Worm (Caenorhabditis elegans) whole organism, L2 larva: Measurements from ENCODE around the gene shpk-1.

Experiments used
- C34F6.9 ChIP-seq: fragments of 150-350 bp; optimal IDR thresholded peaks from 2 replicates; lab custom pipeline; 2014; ENCODE audit warnings: missing biosample characterization, missing genetic modification characterization
- F13H6.1 ChIP-seq: sonication (generic microtip); optimal IDR thresholded peaks from 2 replicates; lab custom pipeline; 2016; ENCODE audit warnings: missing genetic modification characterization, missing compliant biosample characterization
- R02D3.7 ChIP-seq: fragments of 150-350 bp; optimal IDR thresholded peaks from 2 replicates; lab custom pipeline; 2014; ENCODE audit warnings: missing biosample characterization, missing genetic modification characterization
- Y55F3AM.14 ChIP-seq: fragments of 200-800 bp; sonication (Bioruptor generic); optimal IDR thresholded peaks from 2 replicates; lab custom pipeline; 2018; ENCODE audit warnings: mild to moderate bottlenecking, missing genetic modification characterization, missing compliant biosample characterization
- alr-1 ChIP-seq: fragments of 150-350 bp; optimal IDR thresholded peaks from 2 replicates; lab custom pipeline; 2014; ENCODE audit warnings: missing biosample characterization, missing genetic modification characterization
- aly-2 ChIP-seq: fragments of 150-350 bp; optimal IDR thresholded peaks from 2 replicates; lab custom pipeline; 2014; ENCODE audit warnings: missing biosample characterization, missing genetic modification characterization
- ama-1 ChIP-seq: fragments of 150-350 bp; optimal IDR thresholded peaks from 2 replicates; lab custom pipeline; 2018; ENCODE audit warnings: inconsistent platforms
- blmp-1 ChIP-seq: sonication (generic microtip); optimal IDR thresholded peaks from 2 replicates; lab custom pipeline; 2017; ENCODE audit warnings: missing genetic modification characterization, mild to moderate bottlenecking, missing compliant biosample characterization, antibody characterized with exemption, moderate library complexity; ENCODE audit not compliant: insufficient read depth
- crh-2 ChIP-seq: sonication (generic microtip); optimal IDR thresholded peaks from 2 replicates; lab custom pipeline; 2017; ENCODE audit warnings: missing biosample characterization, missing genetic modification characterization
- dmd-4 ChIP-seq: sonication (generic microtip); optimal IDR thresholded peaks from 2 replicates; lab custom pipeline; 2017; ENCODE audit warnings: missing biosample characterization, missing genetic modification characterization
- egl-27 ChIP-seq: sonication (generic microtip); optimal IDR thresholded peaks from 3 replicates; lab custom pipeline; 2017; ENCODE audit warnings: missing biosample characterization, missing genetic modification reagents, missing genetic modification characterization
- elt-1 ChIP-seq: fragments of 150-350 bp; optimal IDR thresholded peaks from 2 replicates; lab custom pipeline; 2014; ENCODE audit warnings: missing biosample characterization, missing genetic modification characterization
- elt-3 ChIP-seq: sonication (generic microtip); optimal IDR thresholded peaks from 2 replicates; lab custom pipeline; 2017; ENCODE audit warnings: missing biosample characterization, missing genetic modification characterization
- fos-1 ChIP-seq: fragments of 150-350 bp; optimal IDR thresholded peaks from 2 replicates; lab custom pipeline; 2014; ENCODE audit warnings: missing biosample characterization, missing genetic modification characterization
- gmeb-1 ChIP-seq: fragments of 150-350 bp; optimal IDR thresholded peaks from 2 replicates; lab custom pipeline; 2014; ENCODE audit warnings: missing biosample characterization, missing genetic modification characterization
- lin-13 ChIP-seq: fragments of 150-350 bp; optimal IDR thresholded peaks from 2 replicates; lab custom pipeline; 2014; ENCODE audit warnings: missing biosample characterization, missing genetic modification reagents, missing genetic modification characterization
- lsy-2 ChIP-seq, 2 experiments: fragments of 150-350 bp in 1 of 2; sonication (generic microtip) in 1 of 2; optimal IDR thresholded peaks; 2 replicates each; lab custom pipeline; 2014 to 2017; ENCODE audit warnings: missing biosample characterization in 2 of 2, missing genetic modification characterization in 2 of 2
- mab-5 ChIP-seq: fragments of 150-350 bp; optimal IDR thresholded peaks from 2 replicates; lab custom pipeline; 2014; ENCODE audit warnings: missing biosample characterization, missing genetic modification characterization
- mbf-1 ChIP-seq: sonication (generic microtip); optimal IDR thresholded peaks from 2 replicates; lab custom pipeline; 2017; ENCODE audit warnings: missing biosample characterization, missing genetic modification characterization
- mdl-1 ChIP-seq, 2 experiments: fragments of 150-350 bp in 1 of 2; sonication (generic microtip) in 1 of 2; optimal IDR thresholded peaks; 2 replicates each; lab custom pipeline; 2017; ENCODE audit warnings: missing biosample characterization in 2 of 2, missing genetic modification characterization in 2 of 2
- nhr-11 ChIP-seq: fragments of 150-350 bp; optimal IDR thresholded peaks from 2 replicates; lab custom pipeline; 2014; ENCODE audit warnings: missing biosample characterization, missing genetic modification characterization
- nhr-21 ChIP-seq: fragments of 150-350 bp; optimal IDR thresholded peaks from 2 replicates; lab custom pipeline; 2014; ENCODE audit warnings: missing biosample characterization, missing genetic modification characterization
- nhr-23 ChIP-seq: fragments of 150-350 bp; optimal IDR thresholded peaks from 2 replicates; lab custom pipeline; 2014; ENCODE audit warnings: missing biosample characterization, missing genetic modification reagents, missing genetic modification characterization
- nhr-77 ChIP-seq: fragments of 150-350 bp; optimal IDR thresholded peaks from 2 replicates; lab custom pipeline; 2014; ENCODE audit warnings: missing biosample characterization, missing genetic modification characterization
- peb-1 ChIP-seq: fragments of 150-350 bp; optimal IDR thresholded peaks from 2 replicates; lab custom pipeline; 2014; ENCODE audit warnings: missing biosample characterization, missing genetic modification characterization
- sem-4 ChIP-seq: fragments of 150-350 bp; optimal IDR thresholded peaks from 2 replicates; lab custom pipeline; 2014; ENCODE audit warnings: missing biosample characterization, missing genetic modification reagents, missing genetic modification characterization
- sma-3 ChIP-seq: sonication (generic microtip); optimal IDR thresholded peaks from 2 replicates; lab custom pipeline; 2016; ENCODE audit warnings: missing genetic modification reagents, missing genetic modification characterization, missing compliant biosample characterization
- sma-9 ChIP-seq, 2 experiments: fragments of 150-350 bp in 1 of 2; sonication (generic microtip) in 1 of 2; optimal IDR thresholded peaks; 2 replicates each; lab custom pipeline; 2014 to 2016; ENCODE audit warnings: missing genetic modification characterization in 2 of 2, mild to moderate bottlenecking in 1 of 2, missing biosample characterization in 1 of 2, missing compliant biosample characterization in 1 of 2, missing genetic modification reagents in 1 of 2, moderate library complexity in 1 of 2
- snpc-4 ChIP-seq: fragments of 150-350 bp; optimal IDR thresholded peaks from 2 replicates; lab custom pipeline; 2014; ENCODE audit warnings: missing biosample characterization, missing genetic modification characterization
- unc-39 ChIP-seq: fragments of 150-350 bp; optimal IDR thresholded peaks from 2 replicates; lab custom pipeline; 2014; ENCODE audit warnings: missing biosample characterization, missing genetic modification characterization
- unc-62 ChIP-seq: fragments of 150-350 bp; optimal IDR thresholded peaks from 2 replicates; lab custom pipeline; 2014; ENCODE audit warnings: missing biosample characterization, missing genetic modification reagents, missing genetic modification characterization
- zag-1 ChIP-seq: fragments of 150-350 bp; optimal IDR thresholded peaks from 2 replicates; lab custom pipeline; 2014; ENCODE audit warnings: missing biosample characterization, missing genetic modification characterization
- ztf-1 ChIP-seq: fragments of 200-800 bp; sonication (Bioruptor generic); conservative IDR thresholded peaks from 2 replicates; pipeline ENCODE4 v1.3.6; 2022; ENCODE audit warnings: missing genetic modification characterization, missing compliant biosample characterization
- ztf-11 ChIP-seq: sonication (generic microtip); optimal IDR thresholded peaks from 2 replicates; lab custom pipeline; 2017; ENCODE audit warnings: missing biosample characterization, missing genetic modification characterization
- ztf-4 ChIP-seq: fragments of 150-350 bp; optimal IDR thresholded peaks from 2 replicates; lab custom pipeline; 2014; ENCODE audit warnings: missing biosample characterization, missing genetic modification characterization

shpk-1 gene

DNA sequence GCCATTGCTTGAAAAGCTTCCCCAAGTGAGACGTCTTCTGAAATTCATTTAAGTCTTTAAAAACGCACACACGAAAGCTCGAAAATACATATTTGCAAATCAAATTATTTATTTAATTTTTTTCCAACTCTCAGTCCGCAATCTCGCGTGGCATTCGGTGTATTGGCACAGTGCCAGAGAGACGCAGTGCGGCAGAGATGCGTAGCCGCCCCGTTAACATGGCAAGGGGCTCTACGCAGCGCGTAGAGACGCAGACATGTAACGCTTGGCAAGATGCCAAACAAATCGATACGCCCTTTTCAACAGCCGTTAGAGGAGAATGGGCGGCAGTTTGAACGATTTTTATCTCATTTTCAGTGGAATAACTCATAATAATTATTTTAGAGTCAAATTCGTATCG lies 35.7 kb downstream of the shpk-1 start, which contains the start of the genes drr-2 and set-16 (continued):
- TF ChIP-seq C34F6.9 (tag; lab: Kevin White, UChicago) (peak; percentile 100), ama-1 (peak; percentile 68), fos-1 (tag; lab: Kevin White, UChicago) (peak; percentile 98), unc-39 (tag; lab: Kevin White, UChicago) (no peak), elt-3 (tag; lab: Kevin White, UChicago) (no peak), lsy-2 (tag; optimal IDR thresholded peaks at IDR 0.05; lab: Kevin White, UChicago) (peak; percentile 96 to 98), mbf-1 (no peak), mdl-1 (tag; optimal IDR thresholded peaks at IDR 0.05; lab: Kevin White, UChicago) (peak; percentile 33 to 82), ztf-4 (tag; lab: Kevin White, UChicago) (peak; percentile 97), lin-13 (GFP tag; lab: Kevin White, UChicago) (peak; percentile 99), snpc-4 (tag; lab: Kevin White, UChicago) (peak; percentile 90), nhr-77 (tag; lab: Kevin White, UChicago) (peak; percentile 93), nhr-11 (tag; lab: Kevin White, UChicago) (peak; percentile 28), crh-2 (tag; lab: Kevin White, UChicago) (peak; percentile 99), gmeb-1 (tag; lab: Kevin White, UChicago) (peak; percentile 96), F13H6.1 (peak; percentile 99), R02D3.7 (tag; lab: Kevin White, UChicago) (peak; percentile 79), nhr-21 (peak; percentile 99)

- no peak for TF ChIP-seq nhr-23
- no peak for TF ChIP-seq lsy-2 (tag; optimal IDR thresholded peaks at IDR 0.05; lab: Kevin White, UChicago)
- no peak for TF ChIP-seq peb-1 (tag; lab: Kevin White, UChicago)
- no peak for TF ChIP-seq gmeb-1 (tag; lab: Kevin White, UChicago)
- TF ChIP-seq dmd-4 (tag; lab: Kevin White, UChicago), result no peak
- TF ChIP-seq ztf-11 (tag; lab: Kevin White, UChicago), result no peak
- TF ChIP-seq F13H6.1, result no peak
- TF ChIP-seq zag-1 (tag; lab: Kevin White, UChicago), result no peak
Observed at ce11 chrIII:13644279-13644678, 36.5 kb downstream of the shpk-1 start.

- TF ChIP-seq sma-9 (GFP tag; optimal IDR thresholded peaks at IDR 0.05; lab: Kevin White, UChicago) (no peak), sma-9 (tag; optimal IDR thresholded peaks at IDR 0.05; lab: Kevin White, UChicago) (no peak), Y55F3AM.14 (GFP tag; lab: Kevin White, UChicago) (no peak), egl-27 (tag; lab: Kevin White, UChicago) (no peak), unc-39 (tag; lab: Kevin White, UChicago) (no peak), nhr-11 (tag; lab: Kevin White, UChicago) (no peak)
Observed at ce11 chrIII:13645885-13646488, 38.2 kb downstream of the shpk-1 start.

DNA sequence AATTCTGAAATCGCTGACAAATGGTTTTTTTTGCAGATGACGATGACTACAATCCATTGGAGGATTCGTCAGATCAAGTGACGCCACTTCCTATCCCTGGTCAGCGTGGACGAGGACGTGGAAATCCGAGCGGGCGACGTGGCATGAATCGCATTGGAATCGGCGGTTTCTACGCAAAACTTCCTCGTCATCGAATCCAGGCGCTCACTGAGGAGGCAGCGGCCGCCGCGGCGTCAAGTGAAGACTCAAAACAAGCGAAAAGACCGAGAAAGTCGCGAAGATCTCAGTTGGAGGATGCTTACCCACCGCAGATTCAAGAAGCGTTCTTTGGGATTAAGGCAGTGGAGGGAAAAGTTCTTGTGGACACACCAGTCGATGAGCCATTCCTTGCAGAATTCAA lies 40.7 kb downstream of the shpk-1 start:
- TF ChIP-seq sem-4 (no peak), nhr-23 (no peak)

DNA sequence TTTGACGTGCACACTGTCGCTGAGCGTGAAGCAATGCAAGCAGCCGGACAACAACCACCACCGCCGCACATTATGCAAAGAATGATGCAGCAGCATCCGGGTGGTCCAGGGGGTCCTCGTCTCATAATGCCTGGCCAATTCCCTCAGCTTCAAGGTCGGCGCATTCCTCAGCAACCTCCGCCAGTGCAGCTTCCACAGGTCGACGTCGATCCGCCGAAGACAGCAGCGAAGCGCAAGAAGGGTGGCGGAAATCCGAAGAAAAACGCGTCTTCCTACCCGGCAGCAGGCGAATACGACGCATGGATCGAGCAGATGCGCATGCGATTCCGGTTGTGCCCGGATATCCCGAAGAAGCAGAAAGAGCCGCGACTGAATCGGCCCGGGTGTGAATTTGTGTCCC lies 43.6 kb downstream of the shpk-1 start:
- TF ChIP-seq nhr-23, result no peak
- TF ChIP-seq, all 48 proteins: peak for 0

- TF ChIP-seq fos-1 (tag; lab: Kevin White, UChicago), result no peak
- no peak for TF ChIP-seq ztf-11 (tag; lab: Kevin White, UChicago)
- TF ChIP-seq nhr-77 (tag; lab: Kevin White, UChicago), result no peak
- TF ChIP-seq Y55F3AM.14 (GFP tag; lab: Kevin White, UChicago), result no peak
- TF ChIP-seq aly-2 (tag; lab: Kevin White, UChicago), result no peak
- TF ChIP-seq egl-27 (tag; lab: Kevin White, UChicago), result no peak
Observed at ce11 chrIII:13652010-13652409, 44.2 kb downstream of the shpk-1 start.

DNA sequence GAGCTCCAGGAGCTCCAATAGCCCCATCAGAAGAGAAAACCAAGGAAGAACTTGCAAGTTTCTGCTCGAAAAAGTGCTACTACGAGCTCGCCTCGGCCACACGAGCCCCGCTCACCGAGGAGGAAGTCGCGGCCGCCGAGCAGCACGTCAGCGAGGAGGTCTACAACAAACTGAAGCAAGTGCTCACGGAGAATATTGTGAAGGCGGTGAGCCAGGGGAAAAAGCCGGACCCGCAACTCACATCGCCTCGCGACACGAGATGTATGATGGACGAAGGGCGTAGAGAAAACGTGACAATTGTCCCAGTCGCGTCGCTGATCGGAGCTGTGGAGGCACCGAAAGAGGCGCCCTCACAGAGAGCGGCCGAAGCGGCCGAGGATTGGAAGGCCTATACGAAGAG lies 44.9 kb downstream of the shpk-1 start:
- no peak for TF ChIP-seq blmp-1 (tag; lab: Kevin White, UChicago)
- TF ChIP-seq sma-3, result no peak
- no peak for TF ChIP-seq aly-2 (tag; lab: Kevin White, UChicago)
- no peak for TF ChIP-seq elt-1 (tag; lab: Kevin White, UChicago)
- no peak for TF ChIP-seq R02D3.7 (tag; lab: Kevin White, UChicago)
- no peak for TF ChIP-seq ztf-1
- no peak for TF ChIP-seq lin-13 (GFP tag; lab: Kevin White, UChicago)
- TF ChIP-seq unc-62 (GFP tag; lab: Kevin White, UChicago), result no peak
- no peak for TF ChIP-seq zag-1 (tag; lab: Kevin White, UChicago)
- no peak for TF ChIP-seq alr-1
- no peak for TF ChIP-seq mab-5 (tag; lab: Kevin White, UChicago)
- TF ChIP-seq sem-4, result no peak
- no peak for TF ChIP-seq mdl-1 (tag; optimal IDR thresholded peaks at IDR 0.05; lab: Kevin White, UChicago)
